Worm (Caenorhabditis elegans) whole organism, mixed stage, embryonic: ENCODE results near the gene lin-23.

Experiments used
- M03D4.4 ChIP-seq: sonication (generic microtip); optimal IDR thresholded peaks from 2 replicates; lab custom pipeline; 2017; ENCODE audit warnings: mild to moderate bottlenecking, missing genetic modification characterization, missing compliant biosample characterization
- bed-3 ChIP-seq: fragments of 200-800 bp; sonication (Bioruptor generic); optimal IDR thresholded peaks from 3 replicates; lab custom pipeline; 2018; ENCODE audit warnings: mild to moderate bottlenecking, missing genetic modification characterization, moderate library complexity, missing compliant biosample characterization
- blmp-1 ChIP-seq: fragments of 150-350 bp; optimal IDR thresholded peaks from 2 replicates; lab custom pipeline; 2014; ENCODE audit warnings: missing biosample characterization, missing genetic modification characterization
- ceh-39 ChIP-seq: fragments of 150-350 bp; optimal IDR thresholded peaks from 2 replicates; lab custom pipeline; 2014; ENCODE audit warnings: missing biosample characterization, missing genetic modification characterization
- ceh-43 ChIP-seq: fragments of 200-800 bp; sonication (Bioruptor generic); optimal IDR thresholded peaks from 2 replicates; lab custom pipeline; 2018; ENCODE audit warnings: mild to moderate bottlenecking, missing genetic modification characterization, moderate library complexity, missing compliant biosample characterization
- ceh-83 ChIP-seq: fragments of 200-800 bp; sonication (Bioruptor generic); optimal IDR thresholded peaks from 2 replicates; lab custom pipeline; 2018; ENCODE audit warnings: mild to moderate bottlenecking, missing genetic modification characterization, missing compliant biosample characterization
- ces-1 ChIP-seq: fragments of 150-350 bp; optimal IDR thresholded peaks from 2 replicates; lab custom pipeline; 2014; ENCODE audit warnings: missing biosample characterization, missing genetic modification reagents, missing genetic modification characterization
- cnd-1 ChIP-seq: fragments of 200-800 bp; sonication (Bioruptor generic); optimal IDR thresholded peaks from 2 replicates; lab custom pipeline; 2018; ENCODE audit warnings: mild to moderate bottlenecking, missing genetic modification characterization, missing compliant biosample characterization
- drap-1 ChIP-seq: fragments of 200-800 bp; sonication (Bioruptor generic); optimal IDR thresholded peaks from 3 replicates; lab custom pipeline; 2018; ENCODE audit warnings: mild to moderate bottlenecking, missing genetic modification characterization, missing compliant biosample characterization
- elt-1 ChIP-seq: sonication (generic microtip); optimal IDR thresholded peaks from 2 replicates; lab custom pipeline; 2017; ENCODE audit warnings: missing genetic modification characterization, mild to moderate bottlenecking, missing compliant biosample characterization, antibody characterized with exemption, moderate library complexity, borderline replicate concordance; ENCODE audit not compliant: insufficient read depth
- elt-3 ChIP-seq: fragments of 150-350 bp; optimal IDR thresholded peaks from 2 replicates; lab custom pipeline; 2014; ENCODE audit warnings: missing biosample characterization, missing genetic modification characterization
- flh-1 ChIP-seq: fragments of 200-800 bp; sonication (Bioruptor generic); optimal IDR thresholded peaks from 2 replicates; lab custom pipeline; 2018; ENCODE audit warnings: mild to moderate bottlenecking, missing genetic modification characterization, moderate library complexity, missing compliant biosample characterization
- ham-2 ChIP-seq: fragments of 200-800 bp; sonication (Bioruptor generic); optimal IDR thresholded peaks from 2 replicates; lab custom pipeline; 2018; ENCODE audit warnings: mild to moderate bottlenecking, missing genetic modification characterization, missing compliant biosample characterization
- hlh-1 ChIP-seq: fragments of 150-350 bp; optimal IDR thresholded peaks from 2 replicates; lab custom pipeline; 2014; ENCODE audit warnings: missing biosample characterization, missing genetic modification reagents, missing genetic modification characterization
- lin-13 ChIP-seq: fragments of 150-350 bp; optimal IDR thresholded peaks from 2 replicates; lab custom pipeline; 2014; ENCODE audit warnings: missing biosample characterization, missing genetic modification characterization
- lin-32 ChIP-seq: fragments of 200-800 bp; sonication (Bioruptor generic); optimal IDR thresholded peaks from 2 replicates; lab custom pipeline; 2018; ENCODE audit warnings: mild to moderate bottlenecking, missing genetic modification characterization, missing compliant biosample characterization
- lsy-2 ChIP-seq: fragments of 150-350 bp; optimal IDR thresholded peaks from 2 replicates; lab custom pipeline; 2014; ENCODE audit warnings: missing biosample characterization, missing genetic modification characterization
- mab-5 ChIP-seq: fragments of 150-350 bp; optimal IDR thresholded peaks from 2 replicates; lab custom pipeline; 2014; ENCODE audit warnings: missing biosample characterization, missing genetic modification characterization
- mep-1 ChIP-seq: fragments of 150-350 bp; optimal IDR thresholded peaks from 2 replicates; lab custom pipeline; 2017; ENCODE audit warnings: missing biosample characterization, missing genetic modification reagents, missing genetic modification characterization, inconsistent platforms
- mls-2 ChIP-seq: sonication (generic microtip); optimal IDR thresholded peaks from 2 replicates; lab custom pipeline; 2016; ENCODE audit warnings: mild to moderate bottlenecking, missing genetic modification characterization, moderate library complexity, missing compliant biosample characterization
- nhr-12 ChIP-seq: fragments of 150-350 bp; optimal IDR thresholded peaks from 2 replicates; lab custom pipeline; 2014; ENCODE audit warnings: missing biosample characterization, missing genetic modification characterization
- nhr-2 ChIP-seq: fragments of 150-350 bp; optimal IDR thresholded peaks from 2 replicates; lab custom pipeline; 2014; ENCODE audit warnings: missing biosample characterization, missing genetic modification characterization
- nhr-237 ChIP-seq: fragments of 150-350 bp; optimal IDR thresholded peaks from 2 replicates; lab custom pipeline; 2014; ENCODE audit warnings: missing biosample characterization, missing genetic modification characterization
- nhr-28 ChIP-seq: fragments of 150-350 bp; optimal IDR thresholded peaks from 2 replicates; lab custom pipeline; 2014; ENCODE audit warnings: missing biosample characterization, missing genetic modification characterization
- nhr-76 ChIP-seq: sonication (generic microtip); optimal IDR thresholded peaks from 2 replicates; lab custom pipeline; 2017; ENCODE audit warnings: missing biosample characterization, missing genetic modification characterization
- pha-4 ChIP-seq: fragments of 150-350 bp; optimal IDR thresholded peaks from 2 replicates; lab custom pipeline; 2018; ENCODE audit warnings: missing biosample characterization, missing genetic modification reagents, missing genetic modification characterization
- sem-2 ChIP-seq: fragments of 200-800 bp; sonication (Bioruptor generic); optimal IDR thresholded peaks from 2 replicates; lab custom pipeline; 2018; ENCODE audit warnings: mild to moderate bottlenecking, missing genetic modification characterization, missing compliant biosample characterization
- snpc-4 ChIP-seq: fragments of 150-350 bp; optimal IDR thresholded peaks from 2 replicates; lab custom pipeline; 2014; ENCODE audit warnings: missing biosample characterization, missing genetic modification characterization
- sptf-1 ChIP-seq: sonication (generic microtip); optimal IDR thresholded peaks from 2 replicates; lab custom pipeline; 2017; ENCODE audit warnings: mild to moderate bottlenecking, missing genetic modification characterization, moderate library complexity, missing compliant biosample characterization
- tbx-8 ChIP-seq: fragments of 200-800 bp; sonication (Bioruptor generic); optimal IDR thresholded peaks from 2 replicates; lab custom pipeline; 2018; ENCODE audit warnings: mild to moderate bottlenecking, missing genetic modification characterization, moderate library complexity, missing compliant biosample characterization
- unc-120 ChIP-seq: sonication (generic microtip); optimal IDR thresholded peaks from 2 replicates; lab custom pipeline; 2017; ENCODE audit warnings: missing genetic modification characterization, missing compliant biosample characterization; ENCODE audit not compliant: poor library complexity, severe bottlenecking
- unc-39 ChIP-seq: fragments of 150-350 bp; optimal IDR thresholded peaks from 2 replicates; lab custom pipeline; 2014; ENCODE audit warnings: missing biosample characterization, missing genetic modification characterization
- unc-62 ChIP-seq: fragments of 150-350 bp; optimal IDR thresholded peaks from 2 replicates; lab custom pipeline; 2014; ENCODE audit warnings: missing biosample characterization, missing genetic modification reagents, missing genetic modification characterization
- zip-8 ChIP-seq: fragments of 150-350 bp; optimal IDR thresholded peaks from 2 replicates; lab custom pipeline; 2014; ENCODE audit warnings: missing biosample characterization, missing genetic modification characterization
- ztf-11 ChIP-seq: fragments of 150-350 bp; optimal IDR thresholded peaks from 2 replicates; lab custom pipeline; 2014; ENCODE audit warnings: missing biosample characterization, missing genetic modification characterization

The lin-23 gene

DNA sequence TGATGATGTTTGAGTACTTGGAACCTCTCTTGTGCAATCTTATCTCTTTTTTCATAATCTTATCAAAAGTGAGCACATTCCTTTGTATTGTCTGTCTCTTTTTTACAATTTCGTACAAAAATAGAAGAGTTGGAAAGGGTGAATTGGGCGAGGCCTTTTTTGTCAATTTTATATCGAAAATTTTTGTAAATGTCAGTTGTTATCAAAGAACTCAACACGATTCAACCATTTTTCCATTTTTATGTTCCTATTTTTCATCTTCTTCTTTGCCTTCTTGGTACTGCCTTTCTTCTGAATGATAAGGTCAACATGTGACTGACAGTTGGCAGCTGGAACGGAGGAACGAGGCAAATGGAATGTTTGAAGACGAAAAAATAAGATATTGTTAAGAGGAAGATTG is 42.7 kb downstream of the lin-23 start:
- TF ChIP-seq nhr-76 (tag; lab: Kevin White, UChicago) (no peak), lin-13 (no peak), ceh-83 (GFP tag; lab: Kevin White, UChicago) (no peak), nhr-28 (no peak)

DNA sequence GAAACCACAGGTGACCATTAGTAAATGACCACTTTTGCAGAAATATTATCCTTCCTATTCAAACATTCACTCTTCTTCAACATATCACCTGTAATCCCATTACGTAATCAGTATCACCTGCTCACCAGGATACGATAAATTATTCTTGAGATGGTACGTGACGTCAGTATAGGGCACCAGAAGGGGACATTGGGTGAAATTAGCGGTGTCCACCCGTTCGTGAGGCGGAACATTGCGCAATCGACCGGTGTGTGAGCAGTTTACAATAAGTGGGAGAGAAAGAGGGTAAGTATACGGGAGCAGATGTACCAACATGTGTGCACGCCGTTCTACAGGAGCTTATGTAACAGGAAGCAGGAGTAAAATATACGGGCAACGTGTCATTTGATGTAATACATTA is 46.9 kb downstream of the lin-23 start:
- TF ChIP-seq ces-1 (GFP tag; lab: Kevin White, UChicago) (no peak), flh-1 (GFP tag; lab: Kevin White, UChicago) (no peak), nhr-28 (no peak), nhr-237 (tag; lab: Kevin White, UChicago) (no peak), lin-32 (no peak), ztf-11 (tag; lab: Kevin White, UChicago) (peak; percentile 71), nhr-12 (tag; lab: Kevin White, UChicago) (no peak), sem-2 (GFP tag; lab: Kevin White, UChicago) (no peak), mab-5 (tag; lab: Kevin White, UChicago) (no peak), snpc-4 (tag; lab: Kevin White, UChicago) (no peak), nhr-76 (tag; lab: Kevin White, UChicago) (no peak), ceh-43 (no peak), cnd-1 (peak; percentile 55), tbx-8 (GFP tag; lab: Kevin White, UChicago) (no peak), pha-4 (tag; lab: Kevin White, UChicago) (no peak), ceh-83 (GFP tag; lab: Kevin White, UChicago) (no peak), drap-1 (no peak), mls-2 (tag; lab: Kevin White, UChicago) (peak; percentile 16), zip-8 (tag; lab: Kevin White, UChicago) (peak; percentile 95), lsy-2 (no peak), nhr-2 (tag; lab: Kevin White, UChicago) (peak; percentile 95), unc-62 (GFP tag; lab: Kevin White, UChicago) (no peak), elt-3 (tag; lab: Kevin White, UChicago) (no peak), lin-13 (no peak), ceh-39 (tag; lab: Kevin White, UChicago) (peak; percentile 30), elt-1 (tag; lab: Kevin White, UChicago) (no peak), unc-120 (no peak), sptf-1 (tag; lab: Kevin White, UChicago) (peak; percentile 8), unc-39 (tag; lab: Kevin White, UChicago) (peak; percentile 26), bed-3 (GFP tag; lab: Kevin White, UChicago) (no peak), mep-1 (no peak), hlh-1 (peak; percentile 50), M03D4.4 (tag; lab: Kevin White, UChicago) (no peak), blmp-1 (tag; lab: Kevin White, UChicago) (no peak), ham-2 (GFP tag; lab: Kevin White, UChicago) (no peak)

DNA sequence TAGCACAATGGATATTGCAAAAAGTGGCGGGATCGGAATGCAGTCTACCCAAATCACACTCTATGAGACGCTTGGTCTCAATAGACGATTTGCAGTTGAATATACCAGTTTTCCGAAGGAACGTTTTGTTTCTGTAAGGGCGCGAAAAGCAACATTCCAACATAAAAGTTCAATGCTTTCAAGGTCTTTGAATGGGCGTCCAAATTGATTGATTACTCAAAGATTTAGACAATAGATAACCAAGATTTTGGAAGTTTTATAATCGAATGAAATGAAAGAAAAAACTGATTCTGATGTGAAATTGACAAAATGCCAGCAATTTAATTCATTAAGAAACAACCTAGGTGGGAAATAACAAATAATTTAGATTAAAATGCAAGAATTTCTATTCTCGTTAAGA is 48.1 kb downstream of the lin-23 start:
- TF ChIP-seq flh-1 (GFP tag; lab: Kevin White, UChicago): no peak
- TF ChIP-seq cnd-1: no peak
- no peak for TF ChIP-seq nhr-28
- TF ChIP-seq nhr-237 (tag; lab: Kevin White, UChicago): no peak
- no peak for TF ChIP-seq zip-8 (tag; lab: Kevin White, UChicago)
- TF ChIP-seq lsy-2: no peak
- TF ChIP-seq unc-120: no peak
- no peak for TF ChIP-seq pha-4 (tag; lab: Kevin White, UChicago)
- TF ChIP-seq ztf-11 (tag; lab: Kevin White, UChicago): no peak
- TF ChIP-seq unc-39 (tag; lab: Kevin White, UChicago): no peak

DNA sequence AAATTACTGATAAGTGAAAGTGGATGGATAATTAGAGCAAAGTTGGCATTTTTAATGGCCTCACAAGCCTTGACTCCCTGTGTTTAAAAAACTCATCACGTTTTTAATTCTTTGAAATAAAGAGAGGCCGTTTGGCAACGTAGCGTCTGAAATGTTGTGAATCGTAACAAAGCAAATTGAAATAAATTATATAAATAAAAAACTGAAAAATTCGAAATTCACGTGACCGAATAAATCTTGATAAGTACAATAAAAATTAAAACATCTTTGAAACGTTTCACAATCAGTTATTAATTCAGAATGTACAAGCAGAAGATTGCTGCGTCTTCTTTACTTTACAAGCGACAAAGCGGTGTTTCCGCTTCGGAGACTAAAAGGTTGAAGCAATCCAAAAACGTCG is 51.7 kb downstream of the lin-23 start, which contains the start of gene K03H9.3:
TSS of gene K03H9.3 (plus strand) at position 301 of the 400 bp plus-strand sequence.
- TF ChIP-seq ceh-43 (no peak), elt-3 (tag; lab: Kevin White, UChicago) (no peak), mab-5 (tag; lab: Kevin White, UChicago) (no peak), snpc-4 (tag; lab: Kevin White, UChicago) (no peak), mls-2 (tag; lab: Kevin White, UChicago) (no peak), blmp-1 (tag; lab: Kevin White, UChicago) (no peak), lin-13 (no peak), ztf-11 (tag; lab: Kevin White, UChicago) (no peak), bed-3 (GFP tag; lab: Kevin White, UChicago) (no peak)
